Worm (Caenorhabditis elegans): ENCODE results near the gene sdz-33.

The sdz-33 gene

ce11 chrIII:11939238-11939637 is 32.0 kb downstream of the sdz-33 start:
- TF ChIP-seq F33H1.4 (GFP tag; IDR thresholded peaks at IDR 0.05) = peak; percentile 58; the same call in 1 of the 2 replicates

- peak; percentile 69 for TF ChIP-seq F33H1.4 (GFP tag; IDR thresholded peaks at IDR 0.05)
Measured at ce11 chrIII:11940008-11940407, 32.7 kb downstream of the sdz-33 start.

ce11 chrIII:11942664-11943063 is 35.4 kb downstream of the sdz-33 start:
- TF ChIP-seq nfyb-1 (GFP tag; IDR thresholded peaks at IDR 0.05) = 0 out of 2 replicates have a peak, but pooled peaks have one; percentile 47
- no peak for TF ChIP-seq F39B2.1 (GFP tag; IDR thresholded peaks at IDR 0.05)
- 0 out of 2 replicates have a peak, but pooled peaks have one; percentile 9 for TF ChIP-seq hmg-1.2 (GFP tag; IDR thresholded peaks at IDR 0.05)

- TF ChIP-seq dpff-1 (tag; optimal IDR thresholded peaks at IDR 0.05) (no peak), ccch-3 (GFP tag; optimal IDR thresholded peaks at IDR 0.05) (peak; percentile 77), hmg-20 (GFP tag; IDR thresholded peaks at IDR 0.05) (peak; percentile 58; the same call in 1 of the 2 replicates), bed-1 (GFP tag; IDR thresholded peaks at IDR 0.05) (no peak), chd-7 (tag; optimal IDR thresholded peaks at IDR 0.05) (peak; percentile 46), zfh-2 (GFP tag; conservative IDR thresholded peaks at IDR 0.05) (peak; percentile 58; the same call in 1 of the 2 replicates), nhr-90 (tag; optimal IDR thresholded peaks at IDR 0.05) (no peak), ets-4 (GFP tag; optimal IDR thresholded peaks at IDR 0.05) (no peak), F37B4.10 (GFP tag; IDR thresholded peaks at IDR 0.05) (no peak), F57C9.4 (tag; optimal IDR thresholded peaks at IDR 0.05) (peak; percentile 59), rpc-1 (optimal IDR thresholded peaks at IDR 0.05) (no peak), rpc-1 (tag; optimal IDR thresholded peaks at IDR 0.05) (no peak), zim-3 (tag; optimal IDR thresholded peaks at IDR 0.05) (peak; percentile 74), nfyb-1 (GFP tag; IDR thresholded peaks at IDR 0.05) (peak; percentile 71; the same call in 1 of the 2 replicates), attf-6 (GFP tag; IDR thresholded peaks at IDR 0.05) (0 out of 2 replicates have a peak, but pooled peaks have one; percentile 34), C06A6.2 (GFP tag; conservative IDR thresholded peaks at IDR 0.05) (0 out of 2 replicates have a peak, but pooled peaks have one; percentile 26), akir-1 (GFP tag; optimal IDR thresholded peaks at IDR 0.05) (peak; percentile 43), mcd-1 (GFP tag; IDR thresholded peaks at IDR 0.05) (peak; percentile 79), pha-4 (tag; optimal IDR thresholded peaks at IDR 0.05) (no peak), lin-26 (GFP tag; IDR thresholded peaks at IDR 0.05) (no peak), atf-7 (tag; optimal IDR thresholded peaks at IDR 0.05) (peak; percentile 43), C17E4.6 (GFP tag; IDR thresholded peaks at IDR 0.05) (no peak), unc-130 (GFP tag; optimal IDR thresholded peaks at IDR 0.05) (peak; percentile 91), nhr-179 (tag; optimal IDR thresholded peaks at IDR 0.05) (no peak), ceh-91 (GFP tag; IDR thresholded peaks at IDR 0.05) (peak; percentile 46; the same call in 1 of the 2 replicates), lin-54 (GFP tag; optimal IDR thresholded peaks at IDR 0.05) (peak; percentile 59), ZK185.1 (tag; optimal IDR thresholded peaks at IDR 0.05; ENCODE audit: poor library complexity, severe bottlenecking) (no peak), B0336.3 (GFP tag; IDR thresholded peaks at IDR 0.05) (peak; percentile 80), repo-1 (tag; optimal IDR thresholded peaks at IDR 0.05) (no peak), nhr-80 (tag; optimal IDR thresholded peaks at IDR 0.05) (no peak), K12H6.12 (tag; optimal IDR thresholded peaks at IDR 0.05) (peak; percentile 82), somi-1 (GFP tag; optimal IDR thresholded peaks at IDR 0.05) (no peak), F10E7.11 (tag; optimal IDR thresholded peaks at IDR 0.05) (peak; percentile 60), die-1 (tag; optimal IDR thresholded peaks at IDR 0.05) (no peak), ztf-18 (tag; optimal IDR thresholded peaks at IDR 0.05) (peak; percentile 0), Y95B8A.8 (GFP tag; IDR thresholded peaks at IDR 0.05) (no peak), F33H1.4 (GFP tag; IDR thresholded peaks at IDR 0.05) (peak; percentile 66), ztf-3 (GFP tag; optimal IDR thresholded peaks at IDR 0.05) (no peak), hrde-1 (tag; optimal IDR thresholded peaks at IDR 0.05; ENCODE audit: borderline replicate concordance) (peak; percentile 47), ztf-25 (GFP tag; IDR thresholded peaks at IDR 0.05) (no peak; the same call in 1 of the 2 replicates)
Measured at ce11 chrIII:11946062-11946749, 38.9 kb downstream of the sdz-33 start.

All from whole organism, young adult.